1 fruit fly cellular context compared by ENCODE assay signal in the genomic region with DNA sequence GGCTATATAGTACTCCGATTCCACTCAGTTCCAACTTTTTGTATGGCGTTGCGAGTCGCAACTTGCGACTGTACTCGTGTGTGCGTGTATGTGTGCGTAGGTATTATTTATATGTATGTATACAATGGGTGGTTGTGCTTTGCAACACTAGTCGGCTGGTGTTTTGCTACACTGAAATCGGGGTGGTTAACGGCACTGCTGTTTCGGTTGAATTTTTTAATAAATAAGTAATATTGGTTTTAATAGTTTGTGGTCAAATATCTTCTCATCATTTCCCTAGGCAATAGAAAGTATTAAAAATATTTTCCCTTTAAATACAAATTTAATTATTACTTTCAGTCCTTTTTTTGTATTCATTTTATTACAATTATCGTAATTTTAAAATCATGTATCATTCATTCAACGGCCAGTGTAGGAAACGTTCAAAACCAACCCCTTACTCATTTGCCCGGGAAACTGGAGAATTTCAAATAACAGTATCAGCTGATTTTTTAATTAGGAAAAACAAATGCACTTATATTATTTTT.
TF ChIP-seq lines count a peak whose summit lies in the region.

Gene CG7379 (minus strand): TSS at position 94 of the 527 bp plus-strand sequence.

TF ChIP-seq in whole organism, embryonic, 481 proteins besides CTCF, POLR2A, EP300 and RAD21 (continued from another document and continues in another):
- peak; percentile 83 for TF ChIP-seq CG3281 (GFP tag; optimal IDR thresholded peaks at IDR 0.05; lab: Kevin White, UChicago)
- TF ChIP-seq ems (GFP tag; optimal IDR thresholded peaks at IDR 0.05; lab: Kevin White, UChicago) = peak; percentile 81
- TF ChIP-seq CG2678 (tag; optimal IDR thresholded peaks at IDR 0.05; lab: Kevin White, UChicago) = peak; percentile 80
- TF ChIP-seq NfI (GFP tag; optimal IDR thresholded peaks at IDR 0.05; lab: Kevin White, UChicago) = peak; percentile 89
- TF ChIP-seq CG17361 (GFP tag; IDR thresholded peaks at IDR 0.05; lab: Robert Waterston, UW) = peak; percentile 86
- TF ChIP-seq CG1602 (GFP tag; optimal IDR thresholded peaks at IDR 0.05; lab: Kevin White, UChicago) = peak; percentile 77
- TF ChIP-seq disco-r (GFP tag; optimal IDR thresholded peaks at IDR 0.05; lab: Kevin White, UChicago) = peak; percentile 40
- TF ChIP-seq CG4617 (GFP tag; optimal IDR thresholded peaks at IDR 0.05; lab: Kevin White, UChicago; ENCODE audit: borderline replicate concordance) = peak; percentile 84
- peak; percentile 78 for TF ChIP-seq CG5245 (GFP tag; optimal IDR thresholded peaks at IDR 0.05; lab: Kevin White, UChicago)
- peak; percentile 85 for TF ChIP-seq sisA (GFP tag; IDR thresholded peaks at IDR 0.05; lab: Robert Waterston, UW)
- peak; percentile 57 for TF ChIP-seq Fer2 (tag; optimal IDR thresholded peaks at IDR 0.05; lab: Kevin White, UChicago)
- TF ChIP-seq CG9215 (GFP tag; IDR thresholded peaks at IDR 0.05; lab: Robert Waterston, UW) = peak; percentile 85
- peak; percentile 62 for TF ChIP-seq CG11398 (GFP tag; optimal IDR thresholded peaks at IDR 0.05; lab: Kevin White, UChicago)
- no peak for TF ChIP-seq Gsc (GFP tag; IDR thresholded peaks at IDR 0.05; lab: Robert Waterston, UW)
- TF ChIP-seq cwo (GFP tag; optimal IDR thresholded peaks at IDR 0.05; lab: Kevin White, UChicago) = peak; percentile 69
- TF ChIP-seq CG1792 (GFP tag; optimal IDR thresholded peaks at IDR 0.05; lab: Kevin White, UChicago) = peak; percentile 74
- TF ChIP-seq CG8765 (GFP tag; IDR thresholded peaks at IDR 0.05; lab: Robert Waterston, UW) = peak; percentile 45
- peak; percentile 100 for TF ChIP-seq CG10267 (tag; optimal IDR thresholded peaks at IDR 0.05; lab: Kevin White, UChicago)
- TF ChIP-seq ci (GFP tag; IDR thresholded peaks at IDR 0.05; lab: Robert Waterston, UW) = peak; percentile 77
- TF ChIP-seq CG14860 (GFP tag; IDR thresholded peaks at IDR 0.05; lab: Robert Waterston, UW; ENCODE audit: partially characterized antibody) = no peak
- TF ChIP-seq CG8290 (GFP tag; optimal IDR thresholded peaks at IDR 0.05; lab: Kevin White, UChicago) = peak; percentile 94
- TF ChIP-seq CG8290 (tag; optimal IDR thresholded peaks at IDR 0.05; lab: Kevin White, UChicago) = peak; percentile 89 to 90
- peak; percentile 87 for TF ChIP-seq CG13624 (GFP tag; optimal IDR thresholded peaks at IDR 0.05; lab: Kevin White, UChicago)
- no peak for TF ChIP-seq Kr (GFP tag; optimal IDR thresholded peaks at IDR 0.05; lab: Kevin White, UChicago)
- TF ChIP-seq onecut (GFP tag; IDR thresholded peaks at IDR 0.05; lab: Robert Waterston, UW) = peak; percentile 58
- TF ChIP-seq tin (GFP tag; optimal IDR thresholded peaks at IDR 0.05; lab: Kevin White, UChicago) = peak; percentile 88
- peak; percentile 58 for TF ChIP-seq CG3065 (GFP tag; optimal IDR thresholded peaks at IDR 0.05; lab: Kevin White, UChicago)
- TF ChIP-seq MTF-1 (GFP tag; optimal IDR thresholded peaks at IDR 0.05; lab: Kevin White, UChicago; ENCODE audit: borderline replicate concordance) = peak; percentile 23
- no peak for TF ChIP-seq HLHmδ (GFP tag; optimal IDR thresholded peaks at IDR 0.05; lab: Kevin White, UChicago)
- peak; percentile 3 for TF ChIP-seq CG12219 (GFP tag; optimal IDR thresholded peaks at IDR 0.05; lab: Kevin White, UChicago)
- TF ChIP-seq zf30C (GFP tag; optimal IDR thresholded peaks at IDR 0.05; lab: Kevin White, UChicago) = peak; percentile 24
- TF ChIP-seq Abd-B (GFP tag; optimal IDR thresholded peaks at IDR 0.05; lab: Kevin White, UChicago) = peak; percentile 72
- TF ChIP-seq lab (GFP tag; optimal IDR thresholded peaks at IDR 0.05; lab: Kevin White, UChicago) = peak; percentile 94
- peak; percentile 49 for TF ChIP-seq CG17912 (GFP tag; optimal IDR thresholded peaks at IDR 0.05; lab: Kevin White, UChicago)
- TF ChIP-seq CG6791 (GFP tag; IDR thresholded peaks at IDR 0.05; lab: Robert Waterston, UW; ENCODE audit: partially characterized antibody) = 0 out of 3 replicates have a peak, but pooled peaks have one; percentile 18
- no peak for TF ChIP-seq Tbp (GFP tag; optimal IDR thresholded peaks at IDR 0.05; lab: Kevin White, UChicago)
- TF ChIP-seq CG11723 (GFP tag; optimal IDR thresholded peaks at IDR 0.05; lab: Kevin White, UChicago) = peak; percentile 74
- no peak for TF ChIP-seq unc-4 (GFP tag; IDR thresholded peaks at IDR 0.05; lab: Robert Waterston, UW; ENCODE audit: partially characterized antibody)
- peak; percentile 61; the same call in 1 of the 2 replicates for TF ChIP-seq Rx (GFP tag; IDR thresholded peaks at IDR 0.05; lab: Robert Waterston, UW)
- peak; percentile 32 for TF ChIP-seq CG15696 (tag; optimal IDR thresholded peaks at IDR 0.05; lab: Kevin White, UChicago)
- peak; percentile 77 for TF ChIP-seq CHES-1-like (GFP tag; optimal IDR thresholded peaks at IDR 0.05; lab: Kevin White, UChicago)
- TF ChIP-seq chn (GFP tag; optimal IDR thresholded peaks at IDR 0.05; lab: Kevin White, UChicago) = peak; percentile 78
- TF ChIP-seq E2f2 (GFP tag; IDR thresholded peaks at IDR 0.05; lab: Robert Waterston, UW) = peak; percentile 89
- peak; percentile 78; the same call in 1 of the 3 replicates for TF ChIP-seq CG34422 (GFP tag; IDR thresholded peaks at IDR 0.05; lab: Robert Waterston, UW)
- peak; percentile 84 for TF ChIP-seq CG30431 (GFP tag; optimal IDR thresholded peaks at IDR 0.05; lab: Kevin White, UChicago)
- TF ChIP-seq CG9932 (GFP tag; IDR thresholded peaks at IDR 0.05; lab: Robert Waterston, UW) = peak; percentile 97
- peak; percentile 68 for TF ChIP-seq CG32772 (GFP tag; IDR thresholded peaks at IDR 0.05; lab: Robert Waterston, UW)
- peak; percentile 60 for TF ChIP-seq BtbVII (GFP tag; optimal IDR thresholded peaks at IDR 0.05; lab: Kevin White, UChicago)
- peak; percentile 68 for TF ChIP-seq gem (tag; optimal IDR thresholded peaks at IDR 0.05; lab: Kevin White, UChicago)
- TF ChIP-seq CG7786 (GFP tag; optimal IDR thresholded peaks at IDR 0.05; lab: Kevin White, UChicago) = peak; percentile 86
- no peak for TF ChIP-seq CG10321 (GFP tag; IDR thresholded peaks at IDR 0.05; lab: Robert Waterston, UW)
- peak; percentile 67 for TF ChIP-seq CG12744 (GFP tag; optimal IDR thresholded peaks at IDR 0.05; lab: Kevin White, UChicago)
- TF ChIP-seq ash1 (GFP tag; optimal IDR thresholded peaks at IDR 0.05; lab: Kevin White, UChicago) = peak; percentile 52
- peak; percentile 93 for TF ChIP-seq HmgZ (tag; optimal IDR thresholded peaks at IDR 0.05; lab: Kevin White, UChicago)
- peak; percentile 62 for TF ChIP-seq Six4 (GFP tag; optimal IDR thresholded peaks at IDR 0.05; lab: Kevin White, UChicago)
- TF ChIP-seq Awh (GFP tag; IDR thresholded peaks at IDR 0.05; lab: Robert Waterston, UW) = 0 out of 2 replicates have a peak, but pooled peaks have one; percentile 11
- TF ChIP-seq dimm (GFP tag; IDR thresholded peaks at IDR 0.05; lab: Robert Waterston, UW) = peak; percentile 31; the same call in 1 of the 2 replicates
- peak; percentile 86 for TF ChIP-seq tup (GFP tag; optimal IDR thresholded peaks at IDR 0.05; lab: Kevin White, UChicago)
- peak; percentile 62 for TF ChIP-seq HmgD (GFP tag; optimal IDR thresholded peaks at IDR 0.05; lab: Kevin White, UChicago)
- 0 out of 3 replicates have a peak, but pooled peaks have one; percentile 42 for TF ChIP-seq otp (GFP tag; IDR thresholded peaks at IDR 0.05; lab: Robert Waterston, UW)
- no peak for TF ChIP-seq mld (GFP tag; IDR thresholded peaks at IDR 0.05; lab: Robert Waterston, UW; ENCODE audit: partially characterized antibody)
- peak; percentile 70 for TF ChIP-seq CG30020 (tag; optimal IDR thresholded peaks at IDR 0.05; lab: Kevin White, UChicago)
- TF ChIP-seq Sox102F (GFP tag; optimal IDR thresholded peaks at IDR 0.05; lab: Kevin White, UChicago) = no peak
- peak; percentile 73 for TF ChIP-seq Lhr (GFP tag; optimal IDR thresholded peaks at IDR 0.05; lab: Kevin White, UChicago)
- peak; percentile 77 for TF ChIP-seq CG16863 (GFP tag; optimal IDR thresholded peaks at IDR 0.05; lab: Kevin White, UChicago)
- TF ChIP-seq CG13287 (GFP tag; IDR thresholded peaks at IDR 0.05; lab: Robert Waterston, UW; ENCODE audit: partially characterized antibody) = no peak; the same call in 1 of the 2 replicates
- TF ChIP-seq CG2199 (GFP tag; IDR thresholded peaks at IDR 0.05; lab: Robert Waterston, UW) = peak; percentile 62; the same call in 1 of the 3 replicates
- peak; percentile 97 for TF ChIP-seq Med (GFP tag; lab: Kevin White, UChicago)
- peak; percentile 66 for TF ChIP-seq ftz-f1 (GFP tag; optimal IDR thresholded peaks at IDR 0.05; lab: Kevin White, UChicago)
- TF ChIP-seq az2 (GFP tag; optimal IDR thresholded peaks at IDR 0.05; lab: Kevin White, UChicago) = peak; percentile 80
- peak; percentile 40 for TF ChIP-seq Dek (tag; optimal IDR thresholded peaks at IDR 0.05; lab: Kevin White, UChicago)
- TF ChIP-seq CG6854 (GFP tag; optimal IDR thresholded peaks at IDR 0.05; lab: Kevin White, UChicago) = no peak
- TF ChIP-seq CG8281 (tag; optimal IDR thresholded peaks at IDR 0.05; lab: Kevin White, UChicago) = peak; percentile 39
- peak; percentile 81 for TF ChIP-seq HLH3B (GFP tag; IDR thresholded peaks at IDR 0.05; lab: Robert Waterston, UW)
- TF ChIP-seq cas (GFP tag; IDR thresholded peaks at IDR 0.05; lab: Robert Waterston, UW) = peak; percentile 66
- TF ChIP-seq Meics (GFP tag; optimal IDR thresholded peaks at IDR 0.05; lab: Kevin White, UChicago) = peak; percentile 76
- peak; percentile 24 for TF ChIP-seq pnt (GFP tag; optimal IDR thresholded peaks at IDR 0.05; lab: Kevin White, UChicago)
- peak; percentile 68 for TF ChIP-seq da (GFP tag; optimal IDR thresholded peaks at IDR 0.05; lab: Kevin White, UChicago)
- TF ChIP-seq yki (optimal IDR thresholded peaks at IDR 0.05; lab: Kevin White, UChicago) = no peak
- TF ChIP-seq odd (GFP tag; optimal IDR thresholded peaks at IDR 0.05; lab: Kevin White, UChicago) = peak; percentile 17
- peak; percentile 84 for TF ChIP-seq CG4424 (GFP tag; optimal IDR thresholded peaks at IDR 0.05; lab: Kevin White, UChicago)
- peak; percentile 92 for TF ChIP-seq CG18599 (GFP tag; optimal IDR thresholded peaks at IDR 0.05; lab: Kevin White, UChicago)
- TF ChIP-seq Hand (GFP tag; optimal IDR thresholded peaks at IDR 0.05; lab: Kevin White, UChicago) = no peak
- TF ChIP-seq CG6654 (GFP tag; optimal IDR thresholded peaks at IDR 0.05; lab: Kevin White, UChicago) = peak; percentile 59
- peak; percentile 73 to 75 for TF ChIP-seq chif (GFP tag; optimal IDR thresholded peaks at IDR 0.05; lab: Kevin White, UChicago)
- peak; percentile 39 for TF ChIP-seq fd96Cb (tag; optimal IDR thresholded peaks at IDR 0.05; lab: Kevin White, UChicago)
- peak; percentile 41 for TF ChIP-seq gcm (GFP tag; optimal IDR thresholded peaks at IDR 0.05; lab: Kevin White, UChicago)
- peak; percentile 51 for TF ChIP-seq BEAF-32 (GFP tag; optimal IDR thresholded peaks at IDR 0.05; lab: Kevin White, UChicago)
- peak; percentile 71; the same call in 1 of the 2 replicates for TF ChIP-seq ara (GFP tag; IDR thresholded peaks at IDR 0.05; lab: Robert Waterston, UW)
- TF ChIP-seq CG2712 (tag; optimal IDR thresholded peaks at IDR 0.05; lab: Kevin White, UChicago) = peak; percentile 75
- no peak for TF ChIP-seq B-H1 (GFP tag; IDR thresholded peaks at IDR 0.05; lab: Robert Waterston, UW)
- TF ChIP-seq Dip2 (GFP tag; IDR thresholded peaks at IDR 0.05; lab: Robert Waterston, UW) = no peak
- no peak for TF ChIP-seq fru (optimal IDR thresholded peaks at IDR 0.05; lab: Kevin White, UChicago)
- peak; percentile 27; the same call in 1 of the 3 replicates for TF ChIP-seq CG34224 (GFP tag; IDR thresholded peaks at IDR 0.05; lab: Robert Waterston, UW; ENCODE audit: partially characterized antibody)
- TF ChIP-seq CG17612 (GFP tag; IDR thresholded peaks at IDR 0.05; lab: Robert Waterston, UW) = no peak
- TF ChIP-seq shn (GFP tag; optimal IDR thresholded peaks at IDR 0.05; lab: Kevin White, UChicago) = peak; percentile 85
- TF ChIP-seq CG10959 (GFP tag; IDR thresholded peaks at IDR 0.05; lab: Robert Waterston, UW) = 0 out of 2 replicates have a peak, but pooled peaks have one; percentile 26
- peak; percentile 81 for TF ChIP-seq Max (GFP tag; optimal IDR thresholded peaks at IDR 0.05; lab: Kevin White, UChicago)
- peak; percentile 76 for TF ChIP-seq ERR (GFP tag; optimal IDR thresholded peaks at IDR 0.05; lab: Kevin White, UChicago)
- no peak for TF ChIP-seq Doc2 (GFP tag; IDR thresholded peaks at IDR 0.05; lab: Robert Waterston, UW)
- peak; percentile 85 for TF ChIP-seq bcd (GFP tag; optimal IDR thresholded peaks at IDR 0.05; lab: Kevin White, UChicago)
- peak; percentile 78 for TF ChIP-seq CG12391 (tag; optimal IDR thresholded peaks at IDR 0.05; lab: Kevin White, UChicago)
- peak; percentile 87 for TF ChIP-seq Ets97D (GFP tag; optimal IDR thresholded peaks at IDR 0.05; lab: Kevin White, UChicago)
- TF ChIP-seq al (GFP tag; IDR thresholded peaks at IDR 0.05; lab: Robert Waterston, UW) = peak; percentile 71
- TF ChIP-seq NK7.1 (GFP tag; optimal IDR thresholded peaks at IDR 0.05; lab: Kevin White, UChicago) = peak; percentile 30
- TF ChIP-seq CG43689 (GFP tag; IDR thresholded peaks at IDR 0.05; lab: Robert Waterston, UW) = no peak
- TF ChIP-seq MBD-R2 (GFP tag; IDR thresholded peaks at IDR 0.05; lab: Robert Waterston, UW) = peak; percentile 89
- peak; percentile 50; the same call in 2 of the 3 replicates for TF ChIP-seq Mrtf (GFP tag; IDR thresholded peaks at IDR 0.05; lab: Robert Waterston, UW)
- peak; percentile 96 for TF ChIP-seq slbo (GFP tag; IDR thresholded peaks at IDR 0.05; lab: Robert Waterston, UW)
- peak; percentile 14 for TF ChIP-seq CG12236 (GFP tag; optimal IDR thresholded peaks at IDR 0.05; lab: Kevin White, UChicago)
- TF ChIP-seq fd102C (GFP tag; optimal IDR thresholded peaks at IDR 0.05; lab: Kevin White, UChicago) = peak; percentile 62
- no peak for TF ChIP-seq Ravus (GFP tag; IDR thresholded peaks at IDR 0.05; lab: Robert Waterston, UW)
- no peak for TF ChIP-seq Jarid2 (GFP tag; optimal IDR thresholded peaks at IDR 0.05; lab: Kevin White, UChicago)
- TF ChIP-seq sens (GFP tag; lab: Kevin White, UChicago) = peak; percentile 92
- peak; percentile 71; the same call in 1 of the 3 replicates for TF ChIP-seq CG6175 (GFP tag; IDR thresholded peaks at IDR 0.05; lab: Robert Waterston, UW)
- peak; percentile 90 for TF ChIP-seq Hr3 (GFP tag; optimal IDR thresholded peaks at IDR 0.05; lab: Kevin White, UChicago)
- peak; percentile 90 for TF ChIP-seq vvl (GFP tag; IDR thresholded peaks at IDR 0.05; lab: Robert Waterston, UW)
- TF ChIP-seq CG13296 (GFP tag; optimal IDR thresholded peaks at IDR 0.05; lab: Kevin White, UChicago) = peak; percentile 75
- TF ChIP-seq CG14667 (GFP tag; IDR thresholded peaks at IDR 0.05; lab: Robert Waterston, UW) = no peak; the same call in 1 of the 2 replicates
- peak; percentile 77 for TF ChIP-seq CG12104 (GFP tag; optimal IDR thresholded peaks at IDR 0.05; lab: Kevin White, UChicago)
- TF ChIP-seq CG6254 (GFP tag; optimal IDR thresholded peaks at IDR 0.05; lab: Kevin White, UChicago) = peak; percentile 12
- TF ChIP-seq CG18619 (GFP tag; optimal IDR thresholded peaks at IDR 0.05; lab: Kevin White, UChicago) = peak; percentile 79
